Worm (Caenorhabditis elegans) whole organism, mixed stage, embryonic: Measurements from ENCODE around the gene unk-1.

Experiments used
- M03D4.4 ChIP-seq: sonication (generic microtip); optimal IDR thresholded peaks from 2 replicates; lab custom pipeline; 2017; ENCODE audit warnings: mild to moderate bottlenecking, missing genetic modification characterization, missing compliant biosample characterization
- blmp-1 ChIP-seq: fragments of 150-350 bp; optimal IDR thresholded peaks from 2 replicates; lab custom pipeline; 2014; ENCODE audit warnings: missing biosample characterization, missing genetic modification characterization
- ceh-39 ChIP-seq: fragments of 150-350 bp; optimal IDR thresholded peaks from 2 replicates; lab custom pipeline; 2014; ENCODE audit warnings: missing biosample characterization, missing genetic modification characterization
- ceh-43 ChIP-seq: fragments of 200-800 bp; sonication (Bioruptor generic); optimal IDR thresholded peaks from 2 replicates; lab custom pipeline; 2018; ENCODE audit warnings: mild to moderate bottlenecking, missing genetic modification characterization, moderate library complexity, missing compliant biosample characterization
- ceh-83 ChIP-seq: fragments of 200-800 bp; sonication (Bioruptor generic); optimal IDR thresholded peaks from 2 replicates; lab custom pipeline; 2018; ENCODE audit warnings: mild to moderate bottlenecking, missing genetic modification characterization, missing compliant biosample characterization
- cnd-1 ChIP-seq: fragments of 200-800 bp; sonication (Bioruptor generic); optimal IDR thresholded peaks from 2 replicates; lab custom pipeline; 2018; ENCODE audit warnings: mild to moderate bottlenecking, missing genetic modification characterization, missing compliant biosample characterization
- drap-1 ChIP-seq: fragments of 200-800 bp; sonication (Bioruptor generic); optimal IDR thresholded peaks from 3 replicates; lab custom pipeline; 2018; ENCODE audit warnings: mild to moderate bottlenecking, missing genetic modification characterization, missing compliant biosample characterization
- elt-1 ChIP-seq: sonication (generic microtip); optimal IDR thresholded peaks from 2 replicates; lab custom pipeline; 2017; ENCODE audit warnings: missing genetic modification characterization, mild to moderate bottlenecking, missing compliant biosample characterization, antibody characterized with exemption, moderate library complexity, borderline replicate concordance; ENCODE audit not compliant: insufficient read depth
- elt-3 ChIP-seq: fragments of 150-350 bp; optimal IDR thresholded peaks from 2 replicates; lab custom pipeline; 2014; ENCODE audit warnings: missing biosample characterization, missing genetic modification characterization
- flh-1 ChIP-seq: fragments of 200-800 bp; sonication (Bioruptor generic); optimal IDR thresholded peaks from 2 replicates; lab custom pipeline; 2018; ENCODE audit warnings: mild to moderate bottlenecking, missing genetic modification characterization, moderate library complexity, missing compliant biosample characterization
- ham-2 ChIP-seq: fragments of 200-800 bp; sonication (Bioruptor generic); optimal IDR thresholded peaks from 2 replicates; lab custom pipeline; 2018; ENCODE audit warnings: mild to moderate bottlenecking, missing genetic modification characterization, missing compliant biosample characterization
- hlh-1 ChIP-seq: fragments of 150-350 bp; optimal IDR thresholded peaks from 2 replicates; lab custom pipeline; 2014; ENCODE audit warnings: missing biosample characterization, missing genetic modification reagents, missing genetic modification characterization
- lin-13 ChIP-seq: fragments of 150-350 bp; optimal IDR thresholded peaks from 2 replicates; lab custom pipeline; 2014; ENCODE audit warnings: missing biosample characterization, missing genetic modification characterization
- lin-32 ChIP-seq: fragments of 200-800 bp; sonication (Bioruptor generic); optimal IDR thresholded peaks from 2 replicates; lab custom pipeline; 2018; ENCODE audit warnings: mild to moderate bottlenecking, missing genetic modification characterization, missing compliant biosample characterization
- lsy-2 ChIP-seq: fragments of 150-350 bp; optimal IDR thresholded peaks from 2 replicates; lab custom pipeline; 2014; ENCODE audit warnings: missing biosample characterization, missing genetic modification characterization
- mab-5 ChIP-seq: fragments of 150-350 bp; optimal IDR thresholded peaks from 2 replicates; lab custom pipeline; 2014; ENCODE audit warnings: missing biosample characterization, missing genetic modification characterization
- mep-1 ChIP-seq: fragments of 150-350 bp; optimal IDR thresholded peaks from 2 replicates; lab custom pipeline; 2017; ENCODE audit warnings: missing biosample characterization, missing genetic modification reagents, missing genetic modification characterization, inconsistent platforms
- mls-2 ChIP-seq: sonication (generic microtip); optimal IDR thresholded peaks from 2 replicates; lab custom pipeline; 2016; ENCODE audit warnings: mild to moderate bottlenecking, missing genetic modification characterization, moderate library complexity, missing compliant biosample characterization
- nhr-12 ChIP-seq: fragments of 150-350 bp; optimal IDR thresholded peaks from 2 replicates; lab custom pipeline; 2014; ENCODE audit warnings: missing biosample characterization, missing genetic modification characterization
- nhr-2 ChIP-seq: fragments of 150-350 bp; optimal IDR thresholded peaks from 2 replicates; lab custom pipeline; 2014; ENCODE audit warnings: missing biosample characterization, missing genetic modification characterization
- nhr-237 ChIP-seq: fragments of 150-350 bp; optimal IDR thresholded peaks from 2 replicates; lab custom pipeline; 2014; ENCODE audit warnings: missing biosample characterization, missing genetic modification characterization
- nhr-28 ChIP-seq: fragments of 150-350 bp; optimal IDR thresholded peaks from 2 replicates; lab custom pipeline; 2014; ENCODE audit warnings: missing biosample characterization, missing genetic modification characterization
- nhr-76 ChIP-seq: sonication (generic microtip); optimal IDR thresholded peaks from 2 replicates; lab custom pipeline; 2017; ENCODE audit warnings: missing biosample characterization, missing genetic modification characterization
- pha-4 ChIP-seq: fragments of 150-350 bp; optimal IDR thresholded peaks from 2 replicates; lab custom pipeline; 2018; ENCODE audit warnings: missing biosample characterization, missing genetic modification reagents, missing genetic modification characterization
- sem-2 ChIP-seq: fragments of 200-800 bp; sonication (Bioruptor generic); optimal IDR thresholded peaks from 2 replicates; lab custom pipeline; 2018; ENCODE audit warnings: mild to moderate bottlenecking, missing genetic modification characterization, missing compliant biosample characterization
- snpc-4 ChIP-seq: fragments of 150-350 bp; optimal IDR thresholded peaks from 2 replicates; lab custom pipeline; 2014; ENCODE audit warnings: missing biosample characterization, missing genetic modification characterization
- sptf-1 ChIP-seq: sonication (generic microtip); optimal IDR thresholded peaks from 2 replicates; lab custom pipeline; 2017; ENCODE audit warnings: mild to moderate bottlenecking, missing genetic modification characterization, moderate library complexity, missing compliant biosample characterization
- tbx-8 ChIP-seq: fragments of 200-800 bp; sonication (Bioruptor generic); optimal IDR thresholded peaks from 2 replicates; lab custom pipeline; 2018; ENCODE audit warnings: mild to moderate bottlenecking, missing genetic modification characterization, moderate library complexity, missing compliant biosample characterization
- unc-120 ChIP-seq: sonication (generic microtip); optimal IDR thresholded peaks from 2 replicates; lab custom pipeline; 2017; ENCODE audit warnings: missing genetic modification characterization, missing compliant biosample characterization; ENCODE audit not compliant: poor library complexity, severe bottlenecking
- unc-39 ChIP-seq: fragments of 150-350 bp; optimal IDR thresholded peaks from 2 replicates; lab custom pipeline; 2014; ENCODE audit warnings: missing biosample characterization, missing genetic modification characterization
- unc-62 ChIP-seq: fragments of 150-350 bp; optimal IDR thresholded peaks from 2 replicates; lab custom pipeline; 2014; ENCODE audit warnings: missing biosample characterization, missing genetic modification reagents, missing genetic modification characterization
- zip-8 ChIP-seq: fragments of 150-350 bp; optimal IDR thresholded peaks from 2 replicates; lab custom pipeline; 2014; ENCODE audit warnings: missing biosample characterization, missing genetic modification characterization
- ztf-11 ChIP-seq: fragments of 150-350 bp; optimal IDR thresholded peaks from 2 replicates; lab custom pipeline; 2014; ENCODE audit warnings: missing biosample characterization, missing genetic modification characterization

Gene unk-1

ce11 chrX:8021609-8022008 is 6.8 kb downstream of the unk-1 start:
- TF ChIP-seq elt-3 (tag; lab: Kevin White, UChicago): no peak
- no peak for TF ChIP-seq ceh-39
- no peak for TF ChIP-seq nhr-237 (tag; lab: Kevin White, UChicago)
- TF ChIP-seq nhr-2 (tag; lab: Kevin White, UChicago): no peak
- peak; percentile 9 for TF ChIP-seq unc-120 (tag; lab: Kevin White, UChicago)
- TF ChIP-seq sptf-1 (tag; lab: Kevin White, UChicago): peak; percentile 24
- TF ChIP-seq sem-2: no peak
- TF ChIP-seq ztf-11 (tag; lab: Kevin White, UChicago): no peak
- TF ChIP-seq M03D4.4 (tag; lab: Kevin White, UChicago): no peak
- no peak for TF ChIP-seq unc-62 (GFP tag; lab: Kevin White, UChicago)
- TF ChIP-seq blmp-1: no peak

- TF ChIP-seq sem-2 (no peak), nhr-28 (tag; lab: Kevin White, UChicago) (no peak), nhr-2 (tag; lab: Kevin White, UChicago) (no peak), snpc-4 (tag; lab: Kevin White, UChicago) (no peak), mls-2 (tag; lab: Kevin White, UChicago) (no peak), ceh-83 (GFP tag; lab: Kevin White, UChicago) (no peak), nhr-76 (tag; lab: Kevin White, UChicago) (no peak), M03D4.4 (tag; lab: Kevin White, UChicago) (no peak), ceh-43 (GFP tag; lab: Kevin White, UChicago) (no peak), mep-1 (no peak), lsy-2 (tag; lab: Kevin White, UChicago) (no peak), pha-4 (tag; lab: Kevin White, UChicago) (no peak), mab-5 (tag; lab: Kevin White, UChicago) (no peak), drap-1 (GFP tag; lab: Kevin White, UChicago) (no peak), flh-1 (GFP tag; lab: Kevin White, UChicago) (no peak), hlh-1 (no peak), ceh-39 (no peak)
These were observed 7.9 kb downstream of the unk-1 start for ce11 chrX:8022728-8023127.

- TF ChIP-seq lin-32 (no peak), lin-13 (tag; lab: Kevin White, UChicago) (no peak), elt-1 (tag; lab: Kevin White, UChicago) (no peak)
These were observed 11.9 kb downstream of the unk-1 start for ce11 chrX:8026709-8027108.

ce11 chrX:8027509-8027908 is 12.7 kb downstream of the unk-1 start:
- no peak for TF ChIP-seq unc-39
- no peak for TF ChIP-seq nhr-12 (tag; lab: Kevin White, UChicago)
- no peak for TF ChIP-seq ham-2
- TF ChIP-seq M03D4.4 (tag; lab: Kevin White, UChicago): no peak
- no peak for TF ChIP-seq sptf-1 (tag; lab: Kevin White, UChicago)
- TF ChIP-seq unc-62 (GFP tag; lab: Kevin White, UChicago): no peak
- no peak for TF ChIP-seq ceh-83 (GFP tag; lab: Kevin White, UChicago)
- TF ChIP-seq pha-4 (tag; lab: Kevin White, UChicago): no peak
- TF ChIP-seq lsy-2 (tag; lab: Kevin White, UChicago): no peak
- no peak for TF ChIP-seq elt-3 (tag; lab: Kevin White, UChicago)
- TF ChIP-seq zip-8 (tag; lab: Kevin White, UChicago): no peak
- no peak for TF ChIP-seq unc-120 (tag; lab: Kevin White, UChicago)
- TF ChIP-seq nhr-28 (tag; lab: Kevin White, UChicago): no peak
- TF ChIP-seq tbx-8 (GFP tag; lab: Kevin White, UChicago): no peak
- TF ChIP-seq nhr-2 (tag; lab: Kevin White, UChicago): no peak
- no peak for TF ChIP-seq elt-1 (tag; lab: Kevin White, UChicago)
- TF ChIP-seq cnd-1: no peak
- TF ChIP-seq blmp-1: no peak
- no peak for TF ChIP-seq mab-5 (tag; lab: Kevin White, UChicago)
- TF ChIP-seq mep-1: no peak
- TF ChIP-seq, all 35 proteins: peak for 0
